Worm (Caenorhabditis elegans) whole organism, midembryonic: ENCODE results near the gene dhgd-1.

ENCODE experiments used
- T22C8.4 ChIP-seq: fragments of 200-800 bp; sonication (Bioruptor generic); IDR thresholded peaks from 2 replicates; pipeline ENCODE4 v1.3.6; 2022; ENCODE audit warnings: missing genetic modification characterization, missing compliant biosample characterization
- cog-1 ChIP-seq: sonication (generic microtip); optimal IDR thresholded peaks from 2 replicates; lab custom pipeline; 2016; ENCODE audit warnings: missing genetic modification characterization, missing compliant biosample characterization
- klf-2 ChIP-seq: fragments of 200-800 bp; sonication (Bioruptor generic); conservative IDR thresholded peaks from 2 replicates; pipeline ENCODE4 v1.3.6; 2022; ENCODE audit warnings: missing genetic modification reagents, missing genetic modification characterization, missing compliant biosample characterization
- med-1 ChIP-seq: sonication (generic microtip); optimal IDR thresholded peaks from 2 replicates; lab custom pipeline; 2017; ENCODE audit warnings: missing genetic modification characterization, mild to moderate bottlenecking, missing compliant biosample characterization, antibody characterized with exemption, missing genetic modification reagents; ENCODE audit not compliant: insufficient read depth
- ref-1 ChIP-seq: fragments of 200-800 bp; sonication (Bioruptor generic); conservative IDR thresholded peaks from 2 replicates; pipeline ENCODE4 v1.3.6; 2022; ENCODE audit warnings: missing genetic modification reagents, missing genetic modification characterization, missing compliant biosample characterization
- ztf-23 ChIP-seq: fragments of 200-800 bp; sonication (Bioruptor generic); IDR thresholded peaks from 2 replicates; pipeline ENCODE4 v1.3.6; 2022; ENCODE audit warnings: missing genetic modification reagents, missing genetic modification characterization, missing compliant biosample characterization

- no peak for TF ChIP-seq ref-1
- no peak for TF ChIP-seq cog-1
- no peak for TF ChIP-seq med-1 (GFP tag; lab: Kevin White, UChicago)
- TF ChIP-seq ztf-23 (GFP tag; lab: Robert Waterston, UW), result no peak
- no peak for TF ChIP-seq T22C8.4 (GFP tag; lab: Robert Waterston, UW)
- no peak for TF ChIP-seq klf-2
Observed at ce11 chrII:11512921-11513320, 39.0 kb downstream of the dhgd-1 start.
